Worm (Caenorhabditis elegans): ENCODE measurements around the gene zip-1.

Gene zip-1

DNA sequence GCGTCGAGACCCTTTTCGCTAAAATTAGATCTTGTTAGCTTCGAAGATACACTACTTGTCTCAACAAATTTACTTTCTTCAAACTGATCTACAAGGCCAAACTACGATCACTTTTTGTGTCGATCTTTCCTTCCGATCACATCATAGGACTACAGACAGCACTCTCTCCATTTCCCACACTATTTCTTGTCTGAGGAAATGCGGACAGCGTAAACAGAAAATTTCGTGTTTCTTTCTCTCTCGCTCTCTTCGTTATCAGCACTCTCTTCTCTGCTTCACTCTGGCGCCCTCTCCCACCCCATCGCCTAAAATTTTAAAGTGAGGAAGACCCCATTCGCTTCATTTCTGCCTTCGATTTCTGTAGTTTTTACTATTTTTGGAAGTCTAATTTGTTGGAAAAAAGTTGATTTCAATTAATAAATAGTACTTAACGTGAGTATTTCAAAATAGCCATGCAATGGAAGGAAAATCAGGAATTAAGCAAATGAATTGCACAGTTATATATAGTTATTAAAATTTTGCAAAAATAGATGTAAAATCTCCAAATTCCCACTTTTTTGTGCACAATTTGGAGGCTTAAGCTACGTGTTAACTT lies 2.0 kb downstream of the zip-1 start:
- peak; percentile 67 for TF ChIP-seq gmeb-1 (tag; optimal IDR thresholded peaks at IDR 0.05)
- TF ChIP-seq elt-1 (tag; optimal IDR thresholded peaks at IDR 0.05) = no peak
- peak; percentile 70 for TF ChIP-seq egl-27 (tag; optimal IDR thresholded peaks at IDR 0.05)
- TF ChIP-seq nhr-21 (tag; optimal IDR thresholded peaks at IDR 0.05) = peak; percentile 22
- peak; percentile 73 for TF ChIP-seq sma-3 (GFP tag; optimal IDR thresholded peaks at IDR 0.05)
- TF ChIP-seq nhr-25 (tag; optimal IDR thresholded peaks at IDR 0.05) = peak; percentile 76
- peak; percentile 4 for TF ChIP-seq zag-1 (tag; optimal IDR thresholded peaks at IDR 0.05)
- peak; percentile 94 for TF ChIP-seq fos-1 (tag; optimal IDR thresholded peaks at IDR 0.05)
- TF ChIP-seq C34F6.9 (tag; optimal IDR thresholded peaks at IDR 0.05) = peak; percentile 81
- peak; percentile 63 for TF ChIP-seq unc-55 (GFP tag; optimal IDR thresholded peaks at IDR 0.05)
- TF ChIP-seq crh-2 (tag; optimal IDR thresholded peaks at IDR 0.05) = peak; percentile 64
- TF ChIP-seq sem-4 (tag; optimal IDR thresholded peaks at IDR 0.05) = peak; percentile 83
- no peak for TF ChIP-seq ztf-11 (tag; optimal IDR thresholded peaks at IDR 0.05)
- peak; percentile 77 for TF ChIP-seq sma-9 (GFP tag; optimal IDR thresholded peaks at IDR 0.05)
- no peak for TF ChIP-seq sma-9 (tag; optimal IDR thresholded peaks at IDR 0.05)
- TF ChIP-seq mbf-1 (tag; optimal IDR thresholded peaks at IDR 0.05) = no peak
- TF ChIP-seq snpc-4 (tag; optimal IDR thresholded peaks at IDR 0.05) = peak; percentile 53
- TF ChIP-seq F13H6.1 (tag; optimal IDR thresholded peaks at IDR 0.05) = peak; percentile 80
- TF ChIP-seq lsy-2 (tag; optimal IDR thresholded peaks at IDR 0.05) = peak; percentile 47 to 73
- peak; percentile 63 for TF ChIP-seq blmp-1 (tag; optimal IDR thresholded peaks at IDR 0.05; ENCODE audit: insufficient read depth)
- peak; percentile 35 for TF ChIP-seq lin-13 (GFP tag; optimal IDR thresholded peaks at IDR 0.05)
- TF ChIP-seq nhr-23 (tag; optimal IDR thresholded peaks at IDR 0.05) = no peak
- no peak for TF ChIP-seq peb-1 (tag; optimal IDR thresholded peaks at IDR 0.05)
- peak; percentile 91 for TF ChIP-seq nhr-129 (tag; optimal IDR thresholded peaks at IDR 0.05)
- TF ChIP-seq skn-1 (tag; optimal IDR thresholded peaks at IDR 0.05) = no peak
- TF ChIP-seq mab-5 (tag; optimal IDR thresholded peaks at IDR 0.05) = no peak
- no peak for TF ChIP-seq unc-62 (GFP tag; optimal IDR thresholded peaks at IDR 0.05)

DNA sequence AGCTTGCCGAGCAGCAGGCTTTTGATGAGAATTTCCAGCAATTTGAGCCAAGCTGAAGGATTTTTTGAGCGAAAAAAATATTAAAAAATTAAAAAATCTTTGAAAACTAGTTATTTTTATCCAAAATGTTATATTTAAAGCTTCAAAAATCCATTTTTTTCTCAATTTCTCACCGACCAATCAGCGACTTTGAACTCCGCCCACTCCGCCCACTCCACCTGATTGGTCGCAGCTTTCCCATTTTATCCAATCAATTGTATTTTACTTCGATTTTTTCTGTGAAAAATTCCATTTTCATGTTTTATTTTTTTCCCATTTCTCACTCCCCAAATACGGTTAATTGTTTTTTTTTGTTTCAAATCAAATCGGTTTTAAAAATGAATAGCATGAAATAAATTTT lies 11.4 kb downstream of the zip-1 start:
- TF ChIP-seq nhr-25 (tag; optimal IDR thresholded peaks at IDR 0.05) (no peak), ztf-4 (tag; optimal IDR thresholded peaks at IDR 0.05) (no peak), F13H6.1 (tag; optimal IDR thresholded peaks at IDR 0.05) (no peak), lsy-2 (tag; optimal IDR thresholded peaks at IDR 0.05) (peak in 1 of 2 experiments; percentile 53)

DNA sequence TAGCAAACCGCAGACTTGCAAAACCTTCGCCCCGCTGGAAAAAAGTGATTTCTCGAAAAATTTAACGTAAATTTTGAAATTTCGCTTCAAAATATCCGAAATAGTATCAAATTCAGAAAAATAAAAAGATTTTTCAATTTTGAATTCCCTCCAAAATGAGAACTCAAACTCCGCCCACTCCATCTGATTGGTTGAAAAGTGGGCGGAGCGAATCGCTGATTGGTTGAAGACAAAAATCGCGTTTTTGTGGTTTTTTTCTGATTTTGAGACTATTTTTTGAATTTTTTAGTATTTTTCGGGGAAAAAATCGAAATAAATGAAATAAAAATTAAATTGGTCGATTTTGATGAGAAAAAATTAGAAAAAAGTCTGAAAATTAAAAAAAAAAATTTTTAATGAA lies 15.5 kb downstream of the zip-1 start:
- TF ChIP-seq mbf-1 (tag; optimal IDR thresholded peaks at IDR 0.05) (no peak), dmd-4 (tag; optimal IDR thresholded peaks at IDR 0.05) (no peak), nhr-77 (tag; optimal IDR thresholded peaks at IDR 0.05) (no peak)

DNA sequence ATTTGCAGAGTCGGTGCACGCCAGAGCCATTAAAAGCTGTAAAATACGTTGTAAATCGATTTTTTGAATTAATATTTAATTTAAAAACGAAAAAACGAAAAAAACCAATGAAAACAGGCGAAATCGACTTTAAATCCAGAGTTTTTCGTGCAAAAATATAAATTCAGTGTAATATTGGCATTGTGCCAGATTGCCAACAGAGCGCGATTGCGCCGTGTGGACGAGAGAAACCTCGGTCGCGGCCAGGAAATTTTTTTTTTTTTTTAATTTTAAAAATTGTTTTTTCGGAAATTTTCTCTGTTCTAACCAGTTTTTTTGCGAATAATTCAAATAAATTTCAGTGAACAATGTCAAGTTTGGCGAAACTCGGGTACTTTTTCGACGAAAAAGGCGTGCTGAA lies 17.8 kb downstream of the zip-1 start, which contains the start of the genes pph-4.1 and Y75B8A.31:
TSS of gene pph-4.1 (minus strand) at position 36 of the 400 bp plus-strand sequence.
TSS of gene Y75B8A.31 (plus strand) at position 342 of the 400 bp plus-strand sequence.
- no peak for TF ChIP-seq peb-1 (tag; optimal IDR thresholded peaks at IDR 0.05)
- peak; percentile 49 for TF ChIP-seq mab-5 (tag; optimal IDR thresholded peaks at IDR 0.05)
- TF ChIP-seq egl-27 (tag; optimal IDR thresholded peaks at IDR 0.05) = peak; percentile 35
- TF ChIP-seq R02D3.7 (tag; optimal IDR thresholded peaks at IDR 0.05) = no peak
- TF ChIP-seq nhr-10 (tag; optimal IDR thresholded peaks at IDR 0.05) = no peak
- TF ChIP-seq nhr-21 (tag; optimal IDR thresholded peaks at IDR 0.05) = peak; percentile 61
- peak; percentile 28 for TF ChIP-seq ZK546.5 (tag; optimal IDR thresholded peaks at IDR 0.05)
- TF ChIP-seq sma-9 (GFP tag; optimal IDR thresholded peaks at IDR 0.05) = peak; percentile 87
- no peak for TF ChIP-seq sma-9 (tag; optimal IDR thresholded peaks at IDR 0.05)
- peak; percentile 11 for TF ChIP-seq blmp-1 (tag; optimal IDR thresholded peaks at IDR 0.05; ENCODE audit: insufficient read depth)
- peak; percentile 93 for TF ChIP-seq unc-55 (GFP tag; optimal IDR thresholded peaks at IDR 0.05)
- peak; percentile 65 for TF ChIP-seq snpc-4 (tag; optimal IDR thresholded peaks at IDR 0.05)
- peak; percentile 93 for TF ChIP-seq C34F6.9 (tag; optimal IDR thresholded peaks at IDR 0.05)
- TF ChIP-seq fos-1 (tag; optimal IDR thresholded peaks at IDR 0.05) = peak; percentile 69
- TF ChIP-seq ztf-1 (GFP tag; conservative IDR thresholded peaks at IDR 0.05) = no peak
- no peak for TF ChIP-seq nhr-237 (tag; optimal IDR thresholded peaks at IDR 0.05)
- no peak for TF ChIP-seq lin-39 (tag; optimal IDR thresholded peaks at IDR 0.05)
- TF ChIP-seq lin-11 (tag; optimal IDR thresholded peaks at IDR 0.05) = peak; percentile 71
- TF ChIP-seq nhr-6 (tag; optimal IDR thresholded peaks at IDR 0.05) = peak; percentile 57
- TF ChIP-seq lin-13 (GFP tag; optimal IDR thresholded peaks at IDR 0.05) = peak; percentile 89
- TF ChIP-seq crh-2 (tag; optimal IDR thresholded peaks at IDR 0.05) = peak; percentile 78
- TF ChIP-seq dmd-4 (tag; optimal IDR thresholded peaks at IDR 0.05) = no peak
- peak; percentile 90 for TF ChIP-seq sma-3 (GFP tag; optimal IDR thresholded peaks at IDR 0.05)
- TF ChIP-seq nhr-25 (tag; optimal IDR thresholded peaks at IDR 0.05) = peak; percentile 85
- TF ChIP-seq sem-4 (tag; optimal IDR thresholded peaks at IDR 0.05) = peak; percentile 94
- TF ChIP-seq F13H6.1 (tag; optimal IDR thresholded peaks at IDR 0.05) = peak; percentile 86
- no peak for TF ChIP-seq nhr-23 (tag; optimal IDR thresholded peaks at IDR 0.05)
- peak; percentile 26 for TF ChIP-seq ztf-4 (tag; optimal IDR thresholded peaks at IDR 0.05)
- TF ChIP-seq unc-62 (GFP tag; optimal IDR thresholded peaks at IDR 0.05) = no peak
- peak; percentile 75 to 91 for TF ChIP-seq lsy-2 (tag; optimal IDR thresholded peaks at IDR 0.05)
- TF ChIP-seq ztf-11 (tag; optimal IDR thresholded peaks at IDR 0.05) = no peak
- no peak for TF ChIP-seq mbf-1 (tag; optimal IDR thresholded peaks at IDR 0.05)
- no peak for TF ChIP-seq elt-1 (tag; optimal IDR thresholded peaks at IDR 0.05)
- TF ChIP-seq skn-1 (tag; optimal IDR thresholded peaks at IDR 0.05) = peak; percentile 30
- TF ChIP-seq elt-3 (tag; optimal IDR thresholded peaks at IDR 0.05) = no peak
- TF ChIP-seq nhr-129 (tag; optimal IDR thresholded peaks at IDR 0.05) = peak; percentile 32
- TF ChIP-seq gmeb-1 (tag; optimal IDR thresholded peaks at IDR 0.05) = peak; percentile 86
- peak in 1 of 2 experiments; percentile 5 for TF ChIP-seq mdl-1 (tag; optimal IDR thresholded peaks at IDR 0.05)

Data from whole organism, L2 larva.